Fruit fly (Drosophila melanogaster): ENCODE measurements around the gene Nse4.

DNA sequence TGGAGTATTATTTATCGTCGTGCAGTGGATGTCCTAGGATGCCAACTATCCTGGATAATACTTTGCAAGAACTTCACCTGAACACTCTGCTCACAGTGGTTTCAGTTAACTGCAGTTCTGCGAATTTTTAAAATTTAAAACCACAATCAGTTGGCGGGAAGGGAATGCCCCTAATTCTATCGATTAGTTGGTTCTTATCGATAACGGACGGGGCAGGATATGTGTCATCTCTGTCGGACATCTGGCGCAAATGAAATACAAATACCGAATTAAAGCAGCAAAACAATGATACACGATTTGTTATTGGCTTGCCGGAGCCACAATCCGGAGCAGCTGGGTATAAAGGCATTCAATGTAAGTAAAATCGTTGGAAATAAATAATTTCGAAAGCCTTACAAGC is 43.8 kb downstream of the Nse4 start, which contains the start of gene Grip75:
- TF ChIP-seq insv (optimal IDR thresholded peaks at IDR 0.05), result no peak
- no peak for TF ChIP-seq ttk (optimal IDR thresholded peaks at IDR 0.05)
- TF ChIP-seq psq (optimal IDR thresholded peaks at IDR 0.05), result no peak
- no peak for TF ChIP-seq h (optimal IDR thresholded peaks at IDR 0.05)
- no peak for TF ChIP-seq Myc (optimal IDR thresholded peaks at IDR 0.05)
- no peak for TF ChIP-seq Sin3A (optimal IDR thresholded peaks at IDR 0.05)

All from Kc167 (cell line).